Worm (Caenorhabditis elegans) whole organism, L1 larva: ENCODE measurements around the gene pqn-22.

Experiments used
- nhr-71 ChIP-seq: sonication (generic microtip); optimal IDR thresholded peaks from 2 replicates; lab custom pipeline; 2016; ENCODE audit warnings: mild to moderate bottlenecking, missing genetic modification characterization, moderate library complexity, missing compliant biosample characterization
- ztf-11 ChIP-seq, 2 experiments: sonication (generic microtip); optimal IDR thresholded peaks; 2 replicates each; lab custom pipeline; 2016 to 2017; ENCODE audit warnings: missing genetic modification characterization in 2 of 2, missing biosample characterization in 1 of 2, missing compliant biosample characterization in 1 of 2

- TF ChIP-seq ztf-11 (tag; optimal IDR thresholded peaks at IDR 0.05; lab: Kevin White, UChicago) (no peak), nhr-71 (tag; lab: Kevin White, UChicago) (no peak)
Observed at ce11 chrIV:6048462-6048861, 15.0 kb upstream of the pqn-22 start.
